Worm (Caenorhabditis elegans): Measurements from ENCODE around the gene Y113G7B.28.

DNA sequence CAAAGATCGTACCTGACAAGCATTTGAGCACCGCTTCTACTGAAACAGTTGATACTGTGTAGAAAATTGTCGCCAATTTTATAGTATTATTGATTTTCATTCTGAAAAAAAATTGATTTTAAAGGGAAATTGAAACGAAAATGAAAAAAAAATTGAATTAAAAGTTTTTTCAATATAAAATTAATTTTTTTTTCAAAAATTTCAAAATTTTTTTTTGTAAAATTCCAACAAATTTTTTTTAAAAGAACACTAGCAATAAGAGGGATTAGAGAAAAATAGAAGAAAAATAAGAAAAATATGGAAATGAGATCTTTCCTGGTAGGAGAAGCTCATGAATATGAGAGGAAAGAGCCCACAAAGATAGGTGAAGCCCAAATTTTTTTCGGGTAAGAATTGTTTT is 19.4 kb downstream of the Y113G7B.28 start, which contains the start of gene Y113G7B.11:
- TF ChIP-seq pha-4 (GFP tag; IDR thresholded peaks at IDR 0.05) (no peak), pha-4 (tag; optimal IDR thresholded peaks at IDR 0.05) (no peak), skn-1 (tag; optimal IDR thresholded peaks at IDR 0.05) (no peak), hlh-30 (tag; optimal IDR thresholded peaks at IDR 0.05; ENCODE audit: insufficient read depth) (no peak)

Measured in whole organism, L4 larva.